Fruit fly (Drosophila melanogaster): ENCODE data around the gene CG11374.

The CG11374 gene

DNA sequence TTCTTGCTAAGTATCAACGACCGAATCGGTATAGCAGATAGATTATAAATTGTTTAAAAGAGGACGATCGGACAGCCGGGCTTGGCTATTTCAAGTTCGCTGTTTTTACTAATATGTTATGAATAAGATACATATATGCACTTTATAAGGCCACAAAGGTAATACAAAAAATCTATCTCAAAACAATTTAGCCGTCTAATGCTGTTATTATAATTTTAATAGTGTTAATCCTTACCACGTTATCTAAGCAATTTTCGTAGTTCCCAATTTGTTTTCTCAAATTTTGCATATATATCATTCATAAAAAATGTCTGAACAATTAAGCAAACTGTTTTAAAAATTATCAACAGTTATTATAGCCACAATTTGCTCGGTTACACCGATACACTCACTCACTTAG, 19.3 kb upstream of the CG11374 start:
- TF ChIP-seq Myc (optimal IDR thresholded peaks at IDR 0.05) (no peak), dmrt93B (GFP tag; optimal IDR thresholded peaks at IDR 0.05) (no peak), Vsx2 (GFP tag; optimal IDR thresholded peaks at IDR 0.05; ENCODE audit: partially characterized antibody) (no peak), tai (GFP tag; optimal IDR thresholded peaks at IDR 0.05) (no peak), Sp1 (GFP tag; optimal IDR thresholded peaks at IDR 0.05) (no peak), woc (GFP tag; optimal IDR thresholded peaks at IDR 0.05) (no peak), lola (GFP tag; optimal IDR thresholded peaks at IDR 0.05) (no peak)

DNA sequence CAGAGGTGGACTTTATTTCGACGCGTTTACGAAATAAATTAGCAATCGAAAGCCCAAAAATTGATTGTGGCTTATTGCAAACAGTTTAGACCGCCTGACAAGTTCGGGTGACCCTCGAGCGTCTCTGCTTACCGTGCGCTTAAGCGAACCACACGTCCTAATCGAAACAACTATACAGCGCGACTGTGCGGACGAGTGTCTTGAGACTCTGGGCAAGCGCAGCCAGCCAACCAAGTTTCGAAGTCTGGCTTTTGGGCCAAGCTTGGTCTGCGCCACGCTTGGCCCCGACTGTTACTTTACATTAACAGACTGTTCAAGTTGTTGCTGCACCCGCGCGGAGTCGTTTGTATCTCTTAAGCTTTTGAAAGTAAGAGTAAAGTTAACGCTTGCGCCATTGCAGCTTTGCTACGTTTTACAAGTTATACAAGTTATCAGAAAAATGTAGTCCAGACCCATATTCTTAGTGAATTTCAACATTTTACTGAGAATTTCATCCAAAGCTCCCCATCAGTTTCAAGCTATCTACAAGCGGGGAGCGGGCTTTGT, 17.0 kb upstream of the CG11374 start:
- TF ChIP-seq tai (GFP tag; optimal IDR thresholded peaks at IDR 0.05): no peak
- TF ChIP-seq Hr83 (GFP tag; optimal IDR thresholded peaks at IDR 0.05; ENCODE audit: poor library complexity, severe bottlenecking): no peak
- TF ChIP-seq Myc (optimal IDR thresholded peaks at IDR 0.05): no peak
- no peak for TF ChIP-seq usp (GFP tag; optimal IDR thresholded peaks at IDR 0.05)
- no peak for TF ChIP-seq Vsx2 (GFP tag; optimal IDR thresholded peaks at IDR 0.05; ENCODE audit: partially characterized antibody)
- no peak for TF ChIP-seq sv (GFP tag; optimal IDR thresholded peaks at IDR 0.05)
- TF ChIP-seq HLH106 (tag; optimal IDR thresholded peaks at IDR 0.05): no peak
- no peak for TF ChIP-seq brk (GFP tag; optimal IDR thresholded peaks at IDR 0.05)
- no peak for TF ChIP-seq CrebA (GFP tag; optimal IDR thresholded peaks at IDR 0.05; ENCODE audit: borderline replicate concordance)
- TF ChIP-seq br (GFP tag; optimal IDR thresholded peaks at IDR 0.05): no peak
- no peak for TF ChIP-seq dl (GFP tag; optimal IDR thresholded peaks at IDR 0.05; ENCODE audit: insufficient read depth in 1 of 2, partially characterized antibody in 2 of 2)

DNA sequence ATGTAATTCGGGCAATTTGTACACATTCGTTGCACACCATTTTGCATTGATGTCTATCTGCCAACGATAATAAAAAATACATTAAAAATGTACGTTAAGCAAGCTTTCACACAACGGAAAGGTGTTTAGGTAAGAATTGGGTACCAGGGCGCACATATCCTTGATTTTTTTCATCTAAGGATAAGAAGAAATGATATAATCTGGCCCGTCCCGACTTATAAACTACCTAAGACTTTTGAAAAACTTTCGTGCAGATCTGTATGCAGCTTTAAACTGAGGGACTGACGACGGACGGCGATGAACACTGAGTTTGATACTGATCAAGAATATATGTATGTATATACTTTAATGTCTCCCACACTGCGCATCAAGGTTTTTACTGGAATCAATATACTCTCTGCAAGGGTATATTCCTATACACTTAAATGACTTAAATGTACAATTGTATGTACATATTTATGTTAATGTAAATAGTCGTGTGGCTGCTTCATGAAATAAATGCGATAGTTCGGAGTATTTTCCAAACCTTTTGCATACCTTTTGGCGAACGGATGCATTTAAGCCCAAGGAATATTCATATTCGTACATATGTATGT, 10.7 kb upstream of the CG11374 start, which contains the start of gene Cda5:
TSS of gene Cda5 (minus strand) at position 51 of the 596 bp plus-strand sequence.
- TF ChIP-seq Myc (optimal IDR thresholded peaks at IDR 0.05) (peak; percentile 16), rgr (GFP tag; optimal IDR thresholded peaks at IDR 0.05) (no peak), lola (GFP tag; optimal IDR thresholded peaks at IDR 0.05) (no peak), psq (GFP tag; optimal IDR thresholded peaks at IDR 0.05) (no peak), foxo (GFP tag; optimal IDR thresholded peaks at IDR 0.05) (no peak)

DNA sequence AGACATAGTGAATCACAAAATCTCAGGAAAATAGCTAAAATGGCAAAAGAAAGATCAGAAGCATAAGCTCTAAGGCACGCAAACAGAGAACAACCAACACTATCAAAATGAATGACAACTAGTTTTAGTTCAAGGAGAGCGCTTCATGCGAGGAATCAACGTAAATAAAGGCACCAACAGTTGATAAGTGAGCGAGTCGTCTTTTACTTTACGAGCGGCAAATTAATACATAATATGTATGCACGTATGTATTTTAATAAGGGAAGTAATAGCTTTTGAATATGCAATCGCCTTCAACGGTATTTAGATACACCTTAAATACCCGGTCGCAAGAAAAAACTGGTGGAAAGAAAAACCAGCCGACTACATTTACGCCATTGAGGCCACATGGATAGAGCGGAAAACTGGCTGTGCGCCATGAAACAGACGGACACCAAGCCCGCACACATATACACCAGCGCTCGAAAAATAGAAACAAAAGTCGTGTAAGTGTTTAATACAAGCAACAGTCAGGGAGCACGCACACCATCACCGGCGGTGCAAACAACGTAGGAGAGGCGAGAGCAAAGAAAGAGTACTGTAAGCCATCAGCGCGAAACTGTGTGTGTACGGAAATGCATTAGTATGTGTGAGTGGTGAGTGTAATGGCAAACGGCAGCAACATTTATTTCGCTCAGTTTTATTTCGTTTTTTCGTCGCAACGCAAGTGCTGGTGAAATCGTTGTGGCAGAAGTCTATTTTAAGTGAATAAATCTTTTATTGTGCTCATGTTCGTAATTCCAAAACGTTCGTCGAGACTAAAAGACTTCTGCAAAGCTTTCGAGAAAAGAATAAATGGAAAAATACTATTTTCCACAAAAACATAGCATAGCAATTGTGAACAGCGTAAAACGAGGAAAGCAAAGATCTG, 9.5 kb upstream of the CG11374 start, which contains the start of gene dbr:
TSS of gene dbr (plus strand) at position 114 of the 910 bp plus-strand sequence.
- TF ChIP-seq Jra (GFP tag; optimal IDR thresholded peaks at IDR 0.05) (peak; percentile 28), psq (GFP tag; optimal IDR thresholded peaks at IDR 0.05) (peak; percentile 80), lola (GFP tag; optimal IDR thresholded peaks at IDR 0.05) (no peak), CG9705 (GFP tag; optimal IDR thresholded peaks at IDR 0.05) (no peak), usp (GFP tag; optimal IDR thresholded peaks at IDR 0.05) (no peak), rgr (GFP tag; optimal IDR thresholded peaks at IDR 0.05) (no peak), Hnf4 (GFP tag; optimal IDR thresholded peaks at IDR 0.05) (peak; percentile 25), CG32264 (GFP tag; optimal IDR thresholded peaks at IDR 0.05) (no peak), Sp1 (GFP tag; optimal IDR thresholded peaks at IDR 0.05) (peak; percentile 55), N (GFP tag; optimal IDR thresholded peaks at IDR 0.05) (peak; percentile 84), GATAd (GFP tag; optimal IDR thresholded peaks at IDR 0.05) (no peak), Abd-B (GFP tag; optimal IDR thresholded peaks at IDR 0.05) (no peak), Hr78 (GFP tag; optimal IDR thresholded peaks at IDR 0.05) (no peak), Rel (GFP tag; optimal IDR thresholded peaks at IDR 0.05) (peak; percentile 82), Rel (tag; optimal IDR thresholded peaks at IDR 0.05) (no peak), ey (GFP tag; optimal IDR thresholded peaks at IDR 0.05) (no peak), dl (GFP tag; optimal IDR thresholded peaks at IDR 0.05; ENCODE audit: insufficient read depth in 1 of 2, partially characterized antibody in 2 of 2) (peak; percentile 78 to 88), dmrt93B (GFP tag; optimal IDR thresholded peaks at IDR 0.05) (no peak), pan (optimal IDR thresholded peaks at IDR 0.05) (no peak), dsf (GFP tag; optimal IDR thresholded peaks at IDR 0.05; ENCODE audit: borderline replicate concordance) (peak; percentile 3), brk (GFP tag; optimal IDR thresholded peaks at IDR 0.05) (peak; percentile 47), Myc (optimal IDR thresholded peaks at IDR 0.05) (no peak), Vsx2 (GFP tag; optimal IDR thresholded peaks at IDR 0.05; ENCODE audit: partially characterized antibody) (no peak), tai (GFP tag; optimal IDR thresholded peaks at IDR 0.05) (peak; percentile 44), woc (GFP tag; optimal IDR thresholded peaks at IDR 0.05) (no peak), foxo (GFP tag; optimal IDR thresholded peaks at IDR 0.05) (peak in 1 of 2 experiments; percentile 20), OdsH (GFP tag; optimal IDR thresholded peaks at IDR 0.05) (peak; percentile 13), Mio (GFP tag; optimal IDR thresholded peaks at IDR 0.05) (no peak), jim (GFP tag; optimal IDR thresholded peaks at IDR 0.05) (no peak), fru (GFP tag; optimal IDR thresholded peaks at IDR 0.05) (no peak), br (GFP tag; optimal IDR thresholded peaks at IDR 0.05) (no peak), CrebA (GFP tag; optimal IDR thresholded peaks at IDR 0.05; ENCODE audit: borderline replicate concordance) (peak; percentile 62), Dif (GFP tag; optimal IDR thresholded peaks at IDR 0.05; ENCODE audit: partially characterized antibody) (peak; percentile 86), Dfd (GFP tag; optimal IDR thresholded peaks at IDR 0.05) (no peak), sage (GFP tag; optimal IDR thresholded peaks at IDR 0.05) (no peak), sv (GFP tag; optimal IDR thresholded peaks at IDR 0.05) (no peak), Hr83 (GFP tag; optimal IDR thresholded peaks at IDR 0.05; ENCODE audit: poor library complexity, severe bottlenecking) (peak; percentile 47)

Measured in whole organism, wandering third instar larva.